Fruit fly (Drosophila melanogaster) whole organism, wandering third instar larva: ENCODE measurements around the gene CG15386.

Source experiments
- Abd-B ChIP-seq: fragments of >200 bp; optimal IDR thresholded peaks from 2 replicates; lab custom pipeline; 2017; ENCODE audit warnings: missing biosample characterization, missing genetic modification characterization
- CG32264 ChIP-seq: fragments of 200-800 bp; sonication (Bioruptor generic); optimal IDR thresholded peaks from 2 replicates; lab custom pipeline; 2016; ENCODE audit warnings: missing biosample characterization, missing genetic modification characterization
- CG9705 ChIP-seq: fragments of 200-800 bp; sonication (Bioruptor generic); optimal IDR thresholded peaks from 2 replicates; lab custom pipeline; 2018; ENCODE audit warnings: missing biosample characterization, mild to moderate bottlenecking, missing genetic modification characterization
- CrebA ChIP-seq: fragments of 200-800 bp; sonication (Bioruptor generic); optimal IDR thresholded peaks from 2 replicates; lab custom pipeline; 2016; ENCODE audit warnings: missing biosample characterization, mild to moderate bottlenecking, missing genetic modification characterization, borderline replicate concordance
- Dfd ChIP-seq: fragments of >200 bp; optimal IDR thresholded peaks from 2 replicates; lab custom pipeline; 2017; ENCODE audit warnings: missing biosample characterization, missing genetic modification characterization
- Dif ChIP-seq: fragments of 200-275, 200-300 bp; sonication (Bioruptor generic); optimal IDR thresholded peaks from 2 replicates; lab custom pipeline; 2018; ENCODE audit warnings: missing biosample characterization, missing genetic modification characterization; ENCODE audit not compliant: partially characterized antibody
- GATAd ChIP-seq: sonication (Bioruptor generic); optimal IDR thresholded peaks from 2 replicates; lab custom pipeline; 2016; ENCODE audit warnings: missing biosample characterization, missing genetic modification characterization
- HLH106 ChIP-seq: fragments of 200-800 bp; optimal IDR thresholded peaks from 3 replicates; lab custom pipeline; 2019; ENCODE audit warnings: missing biosample characterization, mild to moderate bottlenecking, missing genetic modification characterization, moderate library complexity
- Hnf4 ChIP-seq: fragments of 200-800 bp; sonication (Bioruptor generic); optimal IDR thresholded peaks from 2 replicates; lab custom pipeline; 2016; ENCODE audit warnings: missing biosample characterization, mild to moderate bottlenecking, missing genetic modification characterization
- Hr78 ChIP-seq: fragments of >200 bp; optimal IDR thresholded peaks from 2 replicates; lab custom pipeline; 2017; ENCODE audit warnings: missing biosample characterization, missing genetic modification characterization
- Hr83 ChIP-seq: fragments of 200-300 bp; sonication (Bioruptor generic); optimal IDR thresholded peaks from 2 replicates; lab custom pipeline; 2016; ENCODE audit warnings: missing biosample characterization, mild to moderate bottlenecking, missing genetic modification characterization, moderate library complexity; ENCODE audit not compliant: poor library complexity, severe bottlenecking
- Jra ChIP-seq: sonication (Bioruptor generic); optimal IDR thresholded peaks from 2 replicates; lab custom pipeline; 2016; ENCODE audit warnings: missing biosample characterization, missing genetic modification characterization
- Mio ChIP-seq: sonication (Bioruptor generic); optimal IDR thresholded peaks from 2 replicates; lab custom pipeline; 2016; ENCODE audit warnings: missing biosample characterization, missing genetic modification characterization
- Myc ChIP-seq: fragments of >200 bp; optimal IDR thresholded peaks from 2 replicates; lab custom pipeline; 2017
- N ChIP-seq: fragments of >200 bp; optimal IDR thresholded peaks from 2 replicates; lab custom pipeline; 2018; ENCODE audit warnings: missing biosample characterization, missing external identifiers, missing genetic modification characterization
- OdsH ChIP-seq: fragments of 200-800 bp; sonication (Bioruptor generic); optimal IDR thresholded peaks from 2 replicates; lab custom pipeline; 2016; ENCODE audit warnings: missing biosample characterization, mild to moderate bottlenecking, missing genetic modification characterization
- Rel ChIP-seq, 2 experiments: fragments of 200-800 bp; sonication (Bioruptor generic) in 1 of 2; optimal IDR thresholded peaks; 2 replicates in 1 of 2; 3 replicates in 1 of 2; lab custom pipeline; 2016 to 2019; ENCODE audit warnings: mild to moderate bottlenecking in 2 of 2, missing biosample characterization in 2 of 2, missing genetic modification characterization in 2 of 2, moderate library complexity in 1 of 2
- Sp1 ChIP-seq: fragments of 200-800 bp; sonication (Bioruptor generic); optimal IDR thresholded peaks from 3 replicates; lab custom pipeline; 2019; ENCODE audit warnings: missing biosample characterization, mild to moderate bottlenecking, missing genetic modification characterization, moderate library complexity
- Vsx2 ChIP-seq: fragments of 200-300, 225-300 bp; sonication (Bioruptor generic); optimal IDR thresholded peaks from 2 replicates; lab custom pipeline; 2018; ENCODE audit warnings: missing biosample characterization, missing genetic modification characterization; ENCODE audit not compliant: partially characterized antibody
- br ChIP-seq: fragments of 200-800 bp; sonication (Bioruptor generic); optimal IDR thresholded peaks from 2 replicates; lab custom pipeline; 2016; ENCODE audit warnings: missing biosample characterization, missing genetic modification characterization
- brk ChIP-seq: fragments of 200-800 bp; sonication (Bioruptor generic); optimal IDR thresholded peaks from 2 replicates; lab custom pipeline; 2016; ENCODE audit warnings: missing biosample characterization, mild to moderate bottlenecking, missing genetic modification characterization
- dl ChIP-seq, 2 experiments: fragments of 175-275, 200-275 bp in 1 of 2; fragments of 200-275 bp in 1 of 2; sonication (Bioruptor generic); optimal IDR thresholded peaks; lab custom pipeline; 2018; ENCODE audit warnings: mild to moderate bottlenecking in 2 of 2, missing biosample characterization in 2 of 2, missing genetic modification characterization in 2 of 2, moderate library complexity in 2 of 2; ENCODE audit not compliant: partially characterized antibody in 2 of 2, insufficient read depth in 1 of 2
- dmrt93B ChIP-seq: fragments of 200-800 bp; sonication (Bioruptor generic); optimal IDR thresholded peaks from 2 replicates; lab custom pipeline; 2018; ENCODE audit warnings: missing biosample characterization, mild to moderate bottlenecking, missing genetic modification characterization
- dsf ChIP-seq: sonication (Bioruptor generic); optimal IDR thresholded peaks from 2 replicates; lab custom pipeline; 2016; ENCODE audit warnings: missing biosample characterization, missing genetic modification characterization, borderline replicate concordance
- ey ChIP-seq: fragments of 200-800 bp; sonication (Bioruptor generic); optimal IDR thresholded peaks from 2 replicates; lab custom pipeline; 2016; ENCODE audit warnings: missing biosample characterization, missing genetic modification characterization
- foxo ChIP-seq, 2 experiments: fragments of 200-800 bp; sonication (Bioruptor generic); optimal IDR thresholded peaks; 2 replicates in 1 of 2; 3 replicates in 1 of 2; lab custom pipeline; 2016 to 2017; ENCODE audit warnings: missing biosample characterization in 2 of 2, missing genetic modification characterization in 2 of 2
- fru ChIP-seq: fragments of 200-800 bp; sonication (Bioruptor generic); optimal IDR thresholded peaks from 3 replicates; lab custom pipeline; 2016; ENCODE audit warnings: missing biosample characterization, mild to moderate bottlenecking, missing genetic modification characterization
- h ChIP-seq: fragments of 200-800 bp; sonication (Bioruptor generic); optimal IDR thresholded peaks from 3 replicates; lab custom pipeline; 2016; ENCODE audit warnings: missing biosample characterization, mild to moderate bottlenecking, missing genetic modification characterization
- jim ChIP-seq: fragments of 175-275, 200-325 bp; sonication (Bioruptor generic); optimal IDR thresholded peaks from 2 replicates; lab custom pipeline; 2016; ENCODE audit warnings: missing biosample characterization, mild to moderate bottlenecking, missing genetic modification characterization
- lola ChIP-seq: fragments of >200 bp; optimal IDR thresholded peaks from 2 replicates; lab custom pipeline; 2017; ENCODE audit warnings: missing biosample characterization, missing genetic modification characterization
- pan ChIP-seq: fragments of >200 bp; optimal IDR thresholded peaks from 2 replicates; lab custom pipeline; 2017
- psq ChIP-seq: fragments of 200-800 bp; sonication (Bioruptor generic); optimal IDR thresholded peaks from 3 replicates; lab custom pipeline; 2017; ENCODE audit warnings: missing biosample characterization, mild to moderate bottlenecking, missing genetic modification characterization, moderate library complexity
- rgr ChIP-seq: fragments of 200-800 bp; sonication (Bioruptor generic); optimal IDR thresholded peaks from 3 replicates; lab custom pipeline; 2016; ENCODE audit warnings: missing biosample characterization, mild to moderate bottlenecking, missing genetic modification characterization
- sage ChIP-seq: fragments of 200-800 bp; sonication (Bioruptor generic); optimal IDR thresholded peaks from 2 replicates; lab custom pipeline; 2016; ENCODE audit warnings: missing biosample characterization, mild to moderate bottlenecking, missing genetic modification characterization
- sv ChIP-seq: fragments of 200-800 bp; sonication (Bioruptor generic); optimal IDR thresholded peaks from 3 replicates; lab custom pipeline; 2016; ENCODE audit warnings: missing biosample characterization, missing genetic modification characterization
- tai ChIP-seq: sonication (Bioruptor generic); optimal IDR thresholded peaks from 2 replicates; lab custom pipeline; 2016; ENCODE audit warnings: missing biosample characterization, missing genetic modification characterization
- usp ChIP-seq: fragments of >200 bp; optimal IDR thresholded peaks from 2 replicates; lab custom pipeline; 2017; ENCODE audit warnings: missing biosample characterization, missing genetic modification characterization
- woc ChIP-seq: sonication (Bioruptor generic); optimal IDR thresholded peaks from 2 replicates; lab custom pipeline; 2016; ENCODE audit warnings: missing biosample characterization, mild to moderate bottlenecking, missing genetic modification characterization

Gene CG15386

dm6 chr2L:2175090-2175830 is 41.8 kb downstream of the CG15386 start:
- TF ChIP-seq Jra (GFP tag; lab: Kevin White, UChicago) (peak; percentile 0), br (GFP tag; lab: Kevin White, UChicago) (peak; percentile 48), Vsx2 (peak; percentile 43), psq (peak; percentile 91), Hr83 (peak; percentile 42), Hnf4 (GFP tag; lab: Kevin White, UChicago) (peak; percentile 41), tai (GFP tag; lab: Kevin White, UChicago) (peak; percentile 24), foxo (GFP tag; optimal IDR thresholded peaks at IDR 0.05; lab: Kevin White, UChicago) (peak in 1 of 2 experiments; percentile 21), dl (GFP tag; optimal IDR thresholded peaks at IDR 0.05; lab: Kevin White, UChicago; ENCODE audit: insufficient read depth in 1 of 2, partially characterized antibody in 2 of 2) (peak in 1 of 2 experiments; percentile 41), sv (GFP tag; lab: Kevin White, UChicago) (no peak), pan (no peak), rgr (GFP tag; lab: Kevin White, UChicago) (peak; percentile 63), usp (no peak), GATAd (GFP tag; lab: Kevin White, UChicago) (no peak), Mio (GFP tag; lab: Kevin White, UChicago) (no peak), sage (GFP tag; lab: Kevin White, UChicago) (no peak), Hr78 (GFP tag; lab: Kevin White, UChicago) (no peak), CG32264 (GFP tag; lab: Kevin White, UChicago) (no peak), Rel (GFP tag; optimal IDR thresholded peaks at IDR 0.05; lab: Kevin White, UChicago) (no peak), Rel (tag; optimal IDR thresholded peaks at IDR 0.05; lab: Kevin White, UChicago) (peak; percentile 1), fru (GFP tag; lab: Kevin White, UChicago) (peak; percentile 47), OdsH (GFP tag; lab: Kevin White, UChicago) (peak; percentile 54), woc (GFP tag; lab: Kevin White, UChicago) (peak; percentile 29), jim (GFP tag; lab: Kevin White, UChicago) (no peak), lola (no peak), Sp1 (GFP tag; lab: Kevin White, UChicago) (peak; percentile 37), dsf (GFP tag; lab: Kevin White, UChicago) (no peak), CrebA (GFP tag; lab: Kevin White, UChicago) (no peak), N (GFP tag; lab: Kevin White, UChicago) (no peak), HLH106 (peak; percentile 32), Abd-B (GFP tag; lab: Kevin White, UChicago) (no peak), CG9705 (GFP tag; lab: Kevin White, UChicago) (no peak), dmrt93B (GFP tag; lab: Kevin White, UChicago) (no peak), Dfd (peak; percentile 90), h (GFP tag; lab: Kevin White, UChicago) (peak; percentile 28), brk (GFP tag; lab: Kevin White, UChicago) (peak; percentile 61), ey (GFP tag; lab: Kevin White, UChicago) (peak; percentile 47), Myc (no peak), Dif (peak; percentile 76)

dm6 chr2L:2173604-2174003 is 43.4 kb downstream of the CG15386 start:
- TF ChIP-seq N (GFP tag; lab: Kevin White, UChicago) (no peak), CrebA (GFP tag; lab: Kevin White, UChicago) (no peak), Jra (GFP tag; lab: Kevin White, UChicago) (no peak), Myc (no peak)
